Worm (Caenorhabditis elegans): Measurements from ENCODE around the gene C31B8.9.

ce11 chrV:2870127-2870526, 42.7 kb downstream of the C31B8.9 start, which contains the start of gene srh-243:
- TF ChIP-seq unc-39 (tag; optimal IDR thresholded peaks at IDR 0.05) (no peak), nhr-28 (tag; optimal IDR thresholded peaks at IDR 0.05) (no peak), ztf-11 (tag; optimal IDR thresholded peaks at IDR 0.05) (no peak), tbx-8 (GFP tag; optimal IDR thresholded peaks at IDR 0.05) (no peak), pha-4 (tag; optimal IDR thresholded peaks at IDR 0.05) (no peak), ces-1 (GFP tag; optimal IDR thresholded peaks at IDR 0.05) (no peak), elt-3 (tag; optimal IDR thresholded peaks at IDR 0.05) (no peak)

All from whole organism, mixed stage, embryonic.